Worm (Caenorhabditis elegans) whole organism, late embryonic: ENCODE data around the gene nhr-184.

Source experiments
- ceh-48 ChIP-seq: sonication (generic microtip); optimal IDR thresholded peaks from 2 replicates; lab custom pipeline; 2016; ENCODE audit warnings: missing genetic modification characterization, inconsistent platforms, missing compliant biosample characterization
- ceh-6 ChIP-seq: fragments of 200-800 bp; sonication (Bioruptor generic); optimal IDR thresholded peaks from 2 replicates; lab custom pipeline; 2018; ENCODE audit warnings: mild to moderate bottlenecking, missing genetic modification characterization, missing compliant biosample characterization
- dve-1 ChIP-seq: sonication (generic microtip); optimal IDR thresholded peaks from 2 replicates; lab custom pipeline; 2017; ENCODE audit warnings: antibody characterized with exemption, mild to moderate bottlenecking, missing genetic modification characterization, missing compliant biosample characterization
- elt-4 ChIP-seq: sonication (generic microtip); optimal IDR thresholded peaks from 2 replicates; lab custom pipeline; 2016; ENCODE audit warnings: missing genetic modification characterization, missing compliant biosample characterization
- ets-4 ChIP-seq: sonication (generic microtip); optimal IDR thresholded peaks from 2 replicates; lab custom pipeline; 2016; ENCODE audit warnings: missing genetic modification characterization, missing compliant biosample characterization
- lim-6 ChIP-seq: sonication (generic microtip); optimal IDR thresholded peaks from 2 replicates; lab custom pipeline; 2016; ENCODE audit warnings: missing genetic modification characterization, missing compliant biosample characterization
- nfya-1 ChIP-seq: sonication (generic microtip); optimal IDR thresholded peaks from 2 replicates; lab custom pipeline; 2017; ENCODE audit warnings: missing genetic modification characterization, mild to moderate bottlenecking, missing compliant biosample characterization, antibody characterized with exemption, moderate library complexity
- sox-2 ChIP-seq: fragments of 200-800 bp; sonication (Bioruptor generic); IDR thresholded peaks from 2 replicates; pipeline ENCODE4 v1.3.6; 2022; ENCODE audit warnings: missing genetic modification reagents, missing genetic modification characterization, missing compliant biosample characterization
- sox-4 ChIP-seq: sonication (generic microtip); optimal IDR thresholded peaks from 2 replicates; lab custom pipeline; 2017; ENCODE audit warnings: mild to moderate bottlenecking, missing genetic modification characterization, inconsistent platforms, missing compliant biosample characterization
- ztf-16 ChIP-seq: sonication (generic microtip); optimal IDR thresholded peaks from 2 replicates; lab custom pipeline; 2017; ENCODE audit warnings: missing genetic modification characterization, missing compliant biosample characterization

DNA sequence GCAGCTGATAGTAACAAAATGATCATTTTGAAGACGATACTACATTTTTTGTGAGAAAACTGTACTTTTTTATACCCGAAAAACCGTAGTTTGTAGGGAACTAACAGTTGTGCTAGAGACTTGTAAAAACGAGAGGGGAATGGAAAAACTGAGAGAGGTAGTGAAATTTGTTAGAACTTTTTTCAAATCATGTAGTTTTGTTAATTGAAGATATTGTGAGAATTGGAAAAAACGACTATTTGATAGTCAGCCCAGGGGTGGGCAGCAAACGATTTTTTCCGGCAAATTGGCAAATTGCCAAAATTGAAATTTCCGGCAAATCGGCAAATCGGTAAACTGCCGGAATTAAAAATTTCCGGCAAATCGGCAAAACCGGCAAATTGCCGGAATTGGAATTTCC is 35.0 kb upstream of the nhr-184 start, which contains the start of gene cyp-33C6:
- no peak for TF ChIP-seq sox-2 (GFP tag; lab: Robert Waterston, UW)
- no peak for TF ChIP-seq dve-1 (tag; lab: Kevin White, UChicago)
- no peak for TF ChIP-seq lim-6
- TF ChIP-seq ets-4 (tag; lab: Kevin White, UChicago) = no peak
- no peak for TF ChIP-seq elt-4
- TF ChIP-seq ztf-16 (tag; lab: Kevin White, UChicago) = no peak
- no peak for TF ChIP-seq nfya-1 (tag; lab: Kevin White, UChicago)
- TF ChIP-seq ceh-6 (GFP tag; lab: Kevin White, UChicago) = no peak
- TF ChIP-seq sox-4 (tag; lab: Kevin White, UChicago) = no peak
- TF ChIP-seq ceh-48 = no peak
